Worm (Caenorhabditis elegans): ENCODE measurements around the gene fipr-12.

ce11 chrV:9906115-9906514 lies 37.0 kb upstream of the fipr-12 start, which contains the start of gene fipr-11:
- TF ChIP-seq jun-1 (tag; optimal IDR thresholded peaks at IDR 0.05) (no peak), pqm-1 (tag; optimal IDR thresholded peaks at IDR 0.05) (no peak), ama-1 (optimal IDR thresholded peaks at IDR 0.05) (no peak), nhr-11 (tag; optimal IDR thresholded peaks at IDR 0.05) (no peak), R02D3.7 (tag; optimal IDR thresholded peaks at IDR 0.05) (no peak), lin-15B (tag; optimal IDR thresholded peaks at IDR 0.05) (no peak), fkh-10 (GFP tag; optimal IDR thresholded peaks at IDR 0.05) (no peak), pha-4 (tag; optimal IDR thresholded peaks at IDR 0.05) (no peak), elt-3 (tag; optimal IDR thresholded peaks at IDR 0.05) (no peak), nhr-76 (tag; optimal IDR thresholded peaks at IDR 0.05) (no peak), ceh-16 (tag; optimal IDR thresholded peaks at IDR 0.05) (no peak), mml-1 (tag; optimal IDR thresholded peaks at IDR 0.05) (no peak), sea-2 (GFP tag; optimal IDR thresholded peaks at IDR 0.05) (no peak), fos-1 (tag; optimal IDR thresholded peaks at IDR 0.05) (no peak)
